Fruit fly (Drosophila melanogaster): ENCODE measurements around the gene Gr5a.

DNA sequence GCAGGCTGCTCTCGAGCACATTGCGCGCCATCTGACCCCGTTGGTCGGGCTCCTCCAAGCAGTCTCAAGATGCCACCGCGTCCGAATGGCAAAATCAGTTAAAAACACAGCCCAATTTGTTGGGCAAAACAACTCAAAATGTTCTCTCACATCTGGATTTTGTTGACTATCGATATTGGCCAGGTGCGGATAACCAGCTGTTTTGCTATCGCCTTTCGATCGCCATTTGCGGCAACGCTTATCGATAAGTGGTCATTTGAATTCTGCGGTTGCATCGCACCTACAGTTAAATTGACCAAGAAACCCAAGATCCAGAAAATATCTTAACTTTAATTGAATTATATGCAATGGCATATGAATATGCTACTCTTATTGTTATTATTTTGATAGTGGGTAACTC is 14.6 kb downstream of the Gr5a start, which contains the start of gene CG3149:
- TF ChIP-seq CG9139 (GFP tag; optimal IDR thresholded peaks at IDR 0.05), result no peak
- no peak for TF ChIP-seq Sox14 (GFP tag; optimal IDR thresholded peaks at IDR 0.05)
- no peak for TF ChIP-seq CG31627 (GFP tag; optimal IDR thresholded peaks at IDR 0.05)
- TF ChIP-seq Lpt (GFP tag; optimal IDR thresholded peaks at IDR 0.05), result no peak
- TF ChIP-seq CG6808 (GFP tag; optimal IDR thresholded peaks at IDR 0.05), result no peak
- TF ChIP-seq Hr39 (GFP tag; optimal IDR thresholded peaks at IDR 0.05), result no peak
- TF ChIP-seq Gug (GFP tag; IDR thresholded peaks at IDR 0.05), result no peak
- no peak for TF ChIP-seq dac (GFP tag; optimal IDR thresholded peaks at IDR 0.05)
- no peak for TF ChIP-seq CG11294 (GFP tag; IDR thresholded peaks at IDR 0.05)
- TF ChIP-seq Ets96B (tag; optimal IDR thresholded peaks at IDR 0.05), result no peak
- TF ChIP-seq OdsH (GFP tag; optimal IDR thresholded peaks at IDR 0.05), result no peak
- no peak for TF ChIP-seq cyc (GFP tag; optimal IDR thresholded peaks at IDR 0.05)
- no peak for TF ChIP-seq fd85E (GFP tag; optimal IDR thresholded peaks at IDR 0.05)
